Fruit fly (Drosophila melanogaster): Measurements from ENCODE around the gene CG13678.

The CG13678 gene

dm6 chr3L:8186627-8187396 is 35.1 kb upstream of the CG13678 start, which contains the start of the genes ERR and Atg18a (continued):
- TF ChIP-seq Fer1 (GFP tag; optimal IDR thresholded peaks at IDR 0.05) (peak; percentile 68), CG2120 (GFP tag; optimal IDR thresholded peaks at IDR 0.05) (peak; percentile 93), CG17385 (GFP tag; optimal IDR thresholded peaks at IDR 0.05) (peak; percentile 58), Elba2 (GFP tag; optimal IDR thresholded peaks at IDR 0.05) (peak; percentile 73), CG13296 (GFP tag; optimal IDR thresholded peaks at IDR 0.05) (peak; percentile 51), Deaf1 (tag; optimal IDR thresholded peaks at IDR 0.05) (peak; percentile 28), Hey (tag; optimal IDR thresholded peaks at IDR 0.05) (peak; percentile 57), bigmax (GFP tag; optimal IDR thresholded peaks at IDR 0.05) (no peak), CG11504 (tag; optimal IDR thresholded peaks at IDR 0.05) (no peak), GATAe (GFP tag; conservative IDR thresholded peaks at IDR 0.05) (peak; percentile 49; the same call in 1 of the 2 replicates), CG34422 (GFP tag; IDR thresholded peaks at IDR 0.05) (peak; percentile 89), Vsx1 (GFP tag; optimal IDR thresholded peaks at IDR 0.05) (peak; percentile 41), Rx (GFP tag; IDR thresholded peaks at IDR 0.05) (peak; percentile 82), CG30020 (tag; optimal IDR thresholded peaks at IDR 0.05) (peak; percentile 83), slou (GFP tag; optimal IDR thresholded peaks at IDR 0.05) (peak; percentile 87), sens (GFP tag) (peak; percentile 93), gsb-n (tag; optimal IDR thresholded peaks at IDR 0.05) (no peak), CG15073 (GFP tag; optimal IDR thresholded peaks at IDR 0.05) (no peak), Side (GFP tag; optimal IDR thresholded peaks at IDR 0.05) (peak; percentile 68), CG43689 (GFP tag; IDR thresholded peaks at IDR 0.05) (peak; percentile 58), dan (GFP tag; IDR thresholded peaks at IDR 0.05) (peak; percentile 78), Meics (GFP tag; optimal IDR thresholded peaks at IDR 0.05) (peak; percentile 80), CG31365 (tag; optimal IDR thresholded peaks at IDR 0.05) (peak; percentile 0), CG14860 (GFP tag; IDR thresholded peaks at IDR 0.05; ENCODE audit: partially characterized antibody) (peak; percentile 36; the same call in 1 of the 3 replicates), Antp (GFP tag; optimal IDR thresholded peaks at IDR 0.05) (peak; percentile 85), CG2199 (GFP tag; IDR thresholded peaks at IDR 0.05) (peak; percentile 51; the same call in 1 of the 3 replicates), H15 (GFP tag; IDR thresholded peaks at IDR 0.05) (peak; percentile 88), bbx (GFP tag; IDR thresholded peaks at IDR 0.05; ENCODE audit: partially characterized antibody) (peak; percentile 50; the same call in 1 of the 2 replicates), tio (GFP tag; optimal IDR thresholded peaks at IDR 0.05) (no peak), CG3847 (GFP tag; IDR thresholded peaks at IDR 0.05) (peak; percentile 93), cad (GFP tag; optimal IDR thresholded peaks at IDR 0.05) (no peak), CG6765 (GFP tag; optimal IDR thresholded peaks at IDR 0.05) (no peak), kay (GFP tag; optimal IDR thresholded peaks at IDR 0.05) (peak; percentile 40), CG10959 (GFP tag; IDR thresholded peaks at IDR 0.05) (peak; percentile 41; the same call in 1 of the 2 replicates), chinmo (GFP tag; IDR thresholded peaks at IDR 0.05; ENCODE audit: partially characterized antibody) (peak; percentile 47; the same call in 1 of the 4 replicates), Doc2 (GFP tag; IDR thresholded peaks at IDR 0.05) (peak; percentile 77; the same call in 1 of the 2 replicates), stc (GFP tag; IDR thresholded peaks at IDR 0.05) (peak; percentile 40; the same call in 1 of the 2 replicates), CG17829 (tag; optimal IDR thresholded peaks at IDR 0.05) (peak; percentile 89), tap (tag; optimal IDR thresholded peaks at IDR 0.05) (no peak), Adf1 (GFP tag; IDR thresholded peaks at IDR 0.05) (peak; percentile 76), CG7745 (tag; optimal IDR thresholded peaks at IDR 0.05) (no peak), TFAM (GFP tag; optimal IDR thresholded peaks at IDR 0.05) (peak; percentile 9), CG4617 (GFP tag; optimal IDR thresholded peaks at IDR 0.05; ENCODE audit: borderline replicate concordance) (peak; percentile 74), sna (GFP tag; IDR thresholded peaks at IDR 0.05; ENCODE audit: partially characterized antibody) (no peak), CG10654 (GFP tag; optimal IDR thresholded peaks at IDR 0.05) (peak; percentile 82), stwl (tag; optimal IDR thresholded peaks at IDR 0.05) (peak; percentile 98), B-H2 (GFP tag; optimal IDR thresholded peaks at IDR 0.05) (peak; percentile 85), Jarid2 (GFP tag; optimal IDR thresholded peaks at IDR 0.05) (no peak), Ptx1 (GFP tag; IDR thresholded peaks at IDR 0.05) (peak; percentile 92)

Measured in whole organism, embryonic.